Worm (Caenorhabditis elegans): Measurements from ENCODE around the gene F07C4.6.

Gene F07C4.6

ce11 chrV:7639356-7639755 lies 12.7 kb downstream of the F07C4.6 start:
- TF ChIP-seq nhr-77 (tag; optimal IDR thresholded peaks at IDR 0.05) (no peak), elt-3 (tag; optimal IDR thresholded peaks at IDR 0.05) (no peak), vab-15 (tag; optimal IDR thresholded peaks at IDR 0.05) (no peak), egl-27 (tag; optimal IDR thresholded peaks at IDR 0.05) (no peak), hlh-17 (GFP tag; optimal IDR thresholded peaks at IDR 0.05; ENCODE audit: borderline replicate concordance) (no peak), tbx-2 (tag; optimal IDR thresholded peaks at IDR 0.05) (no peak), Y116A8C.19 (tag; optimal IDR thresholded peaks at IDR 0.05; ENCODE audit: borderline replicate concordance) (no peak), efl-1 (optimal IDR thresholded peaks at IDR 0.05) (no peak), efl-1 (GFP tag; optimal IDR thresholded peaks at IDR 0.05 in 1 of 2) (no peak), ets-5 (GFP tag; IDR thresholded peaks at IDR 0.05) (no peak), nhr-90 (tag; optimal IDR thresholded peaks at IDR 0.05; ENCODE audit: poor library complexity) (no peak), skn-1 (tag; optimal IDR thresholded peaks at IDR 0.05) (no peak), ama-1 (optimal IDR thresholded peaks at IDR 0.05) (no peak), unc-30 (tag; optimal IDR thresholded peaks at IDR 0.05) (no peak), hlh-4 (tag; optimal IDR thresholded peaks at IDR 0.05) (no peak), unc-62 (GFP tag; optimal IDR thresholded peaks at IDR 0.05) (no peak)

- no peak for TF ChIP-seq egl-13 (tag; optimal IDR thresholded peaks at IDR 0.05)
- no peak for TF ChIP-seq irx-1 (tag; optimal IDR thresholded peaks at IDR 0.05)
- TF ChIP-seq pqm-1 (tag; optimal IDR thresholded peaks at IDR 0.05) = no peak
- TF ChIP-seq tlp-1 (tag; optimal IDR thresholded peaks at IDR 0.05) = no peak
- TF ChIP-seq fkh-10 (GFP tag; optimal IDR thresholded peaks at IDR 0.05) = no peak
- no peak for TF ChIP-seq C16A3.4 (tag; optimal IDR thresholded peaks at IDR 0.05)
- TF ChIP-seq Y116A8C.19 (tag; optimal IDR thresholded peaks at IDR 0.05; ENCODE audit: borderline replicate concordance) = no peak
Measured at ce11 chrV:7639787-7640186, 13.1 kb downstream of the F07C4.6 start, which contains the start of gene F07C4.10. Gene F07C4.10 (minus strand): TSS chrV:7639887.

DNA sequence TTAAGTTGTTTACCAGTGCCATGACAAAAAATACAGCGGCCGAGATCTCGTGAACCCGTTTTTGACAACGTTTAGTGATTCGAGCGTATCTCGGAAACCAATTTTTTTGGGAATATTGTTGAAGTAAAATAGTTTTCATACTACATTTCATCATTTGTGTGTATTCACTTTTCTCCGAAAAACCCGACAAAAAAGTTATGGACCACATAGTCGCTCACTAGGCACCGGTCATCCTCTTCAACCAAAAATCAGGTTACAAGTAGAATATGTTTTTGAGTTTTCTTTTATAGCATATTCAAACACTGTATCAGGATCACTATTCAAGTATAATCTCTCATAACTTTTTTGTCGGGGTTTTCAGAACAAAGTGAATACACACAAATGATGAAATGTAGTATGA lies 15.1 kb downstream of the F07C4.6 start:
- TF ChIP-seq nhr-76 (tag; optimal IDR thresholded peaks at IDR 0.05) (no peak), dsc-1 (tag; optimal IDR thresholded peaks at IDR 0.05) (no peak), C04F5.9 (tag; optimal IDR thresholded peaks at IDR 0.05) (no peak), mep-1 (tag; optimal IDR thresholded peaks at IDR 0.05) (no peak), tlp-1 (tag; optimal IDR thresholded peaks at IDR 0.05) (no peak), irx-1 (tag; optimal IDR thresholded peaks at IDR 0.05) (no peak), nhr-19 (GFP tag; conservative IDR thresholded peaks at IDR 0.05) (no peak), efl-1 (optimal IDR thresholded peaks at IDR 0.05) (no peak), efl-1 (GFP tag; optimal IDR thresholded peaks at IDR 0.05 in 1 of 2) (no peak), lin-14 (GFP tag; optimal IDR thresholded peaks at IDR 0.05) (no peak), ces-1 (GFP tag; optimal IDR thresholded peaks at IDR 0.05) (no peak), nhr-85 (tag) (no peak)

DNA sequence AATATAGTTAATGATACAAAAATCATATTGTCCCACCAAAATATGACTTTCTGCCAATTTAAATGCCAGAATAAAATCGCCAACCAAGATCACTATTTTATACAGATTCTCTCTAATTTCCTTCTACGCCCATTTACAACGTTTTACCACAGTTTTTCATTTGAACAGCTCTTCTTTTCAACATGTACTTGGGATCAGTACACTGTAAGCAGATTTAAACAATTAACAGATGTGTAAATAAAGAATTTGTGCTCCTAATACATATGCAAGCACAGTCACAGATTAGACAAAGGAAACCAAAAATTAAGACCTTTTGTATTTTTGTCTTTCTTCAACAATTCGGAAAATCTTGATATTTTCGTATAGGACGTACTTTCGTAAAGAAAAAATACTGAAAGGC lies 16.8 kb downstream of the F07C4.6 start, which contains the start of gene F07C4.11:
Gene F07C4.11, minus strand, starts transcription at position 101 of the 400 bp plus-strand sequence.
- TF ChIP-seq F16B12.6 (tag; optimal IDR thresholded peaks at IDR 0.05) = no peak
- TF ChIP-seq aly-2 (tag; optimal IDR thresholded peaks at IDR 0.05) = no peak
- TF ChIP-seq fkh-10 (GFP tag; optimal IDR thresholded peaks at IDR 0.05) = no peak
- TF ChIP-seq ama-1 (optimal IDR thresholded peaks at IDR 0.05) = no peak
- no peak for TF ChIP-seq isw-1 (GFP tag; IDR thresholded peaks at IDR 0.05)
- no peak for TF ChIP-seq unc-98 (GFP tag; IDR thresholded peaks at IDR 0.05)
- TF ChIP-seq egl-27 (tag; optimal IDR thresholded peaks at IDR 0.05) = no peak
- no peak for TF ChIP-seq nhr-71 (tag; optimal IDR thresholded peaks at IDR 0.05)
- TF ChIP-seq sptf-1 (tag; optimal IDR thresholded peaks at IDR 0.05) = no peak
- no peak for TF ChIP-seq unc-86 (tag; optimal IDR thresholded peaks at IDR 0.05)
- TF ChIP-seq grh-1 (GFP tag; IDR thresholded peaks at IDR 0.05) = no peak
- TF ChIP-seq xbp-1 (tag; optimal IDR thresholded peaks at IDR 0.05) = no peak
- TF ChIP-seq skn-1 (tag; optimal IDR thresholded peaks at IDR 0.05) = no peak
- TF ChIP-seq fkh-8 (tag; optimal IDR thresholded peaks at IDR 0.05) = no peak
- TF ChIP-seq ceh-90 (tag; optimal IDR thresholded peaks at IDR 0.05) = no peak
- TF ChIP-seq nhr-85 (tag) = no peak
- no peak for TF ChIP-seq lir-3 (tag; optimal IDR thresholded peaks at IDR 0.05; ENCODE audit: poor library complexity)
- TF ChIP-seq lin-39 (tag; optimal IDR thresholded peaks at IDR 0.05) = no peak

All from whole organism, L1 larva.